Worm (Caenorhabditis elegans): Measurements from ENCODE around the gene exo-1.

DNA sequence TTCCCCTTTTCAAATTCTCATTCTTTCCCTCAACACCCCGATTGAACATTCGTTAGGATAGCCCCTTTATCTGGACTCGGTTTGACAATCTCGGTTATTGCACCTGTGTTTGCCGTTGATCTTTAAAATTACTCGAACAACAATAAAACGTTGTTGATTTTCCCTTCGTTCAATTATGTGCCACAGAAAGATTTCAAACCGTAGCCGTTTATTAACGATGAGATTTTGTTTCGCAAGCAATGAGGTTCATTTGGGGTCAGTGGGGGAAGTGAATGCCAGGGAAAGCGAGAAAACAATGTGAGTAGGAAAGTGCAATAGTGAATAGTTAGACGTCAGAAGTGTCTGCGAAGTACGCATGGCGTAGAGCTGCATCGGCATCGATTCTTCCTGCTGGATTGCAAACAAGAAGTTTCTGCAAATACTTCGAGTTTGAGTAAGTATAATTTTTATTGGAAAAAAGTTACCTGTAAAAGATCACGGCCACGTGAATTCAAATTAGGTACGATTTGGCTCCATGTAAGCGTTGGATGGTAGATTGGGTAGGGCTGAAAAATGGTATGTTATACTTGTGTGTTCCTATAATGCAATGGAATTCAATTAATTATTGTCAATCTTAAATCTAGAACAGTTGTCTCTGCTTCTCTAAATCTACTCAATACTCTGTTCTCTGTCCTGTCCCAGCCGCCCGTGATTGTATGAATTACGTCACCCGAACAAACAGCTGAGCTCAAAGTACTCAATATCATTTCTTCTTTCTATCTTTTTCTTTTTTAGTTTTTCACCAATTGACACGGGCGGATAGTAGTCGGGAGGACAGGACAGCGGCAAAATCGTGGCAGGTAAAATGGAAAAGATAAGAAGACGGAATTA lies 41.4 kb downstream of the exo-1 start, which contains the start of gene kel-3:
- TF ChIP-seq pes-1 (GFP tag; IDR thresholded peaks at IDR 0.05) (no peak), flt-1 (GFP tag; IDR thresholded peaks at IDR 0.05) (no peak), hmg-4 (GFP tag; optimal IDR thresholded peaks at IDR 0.05) (no peak), F13C5.2 (tag; optimal IDR thresholded peaks at IDR 0.05) (no peak), hmbx-1 (tag; optimal IDR thresholded peaks at IDR 0.05) (no peak), ceh-36 (tag; optimal IDR thresholded peaks at IDR 0.05) (no peak), tbx-11 (GFP tag; IDR thresholded peaks at IDR 0.05) (no peak), ama-1 (optimal IDR thresholded peaks at IDR 0.05) (peak; percentile 62), scrt-1 (GFP tag; IDR thresholded peaks at IDR 0.05) (no peak)

All from whole organism, early embryonic.